Worm (Caenorhabditis elegans) whole organism, L4 larva: Measurements from ENCODE around the gene mrpl-40.

ENCODE experiments used
- F37D6.2 ChIP-seq: sonication (generic microtip); optimal IDR thresholded peaks from 2 replicates; lab custom pipeline; 2016; ENCODE audit warnings: mild to moderate bottlenecking, missing genetic modification characterization, missing compliant biosample characterization
- F49E8.2 ChIP-seq: sonication (generic microtip); optimal IDR thresholded peaks from 2 replicates; lab custom pipeline; 2016; ENCODE audit warnings: missing compliant biosample characterization, mild to moderate bottlenecking, missing genetic modification characterization, borderline replicate concordance
- T26A8.4 ChIP-seq: fragments of 200-800 bp; sonication (Bioruptor generic); IDR thresholded peaks from 2 replicates; pipeline ENCODE4 v1.3.6; 2022; ENCODE audit warnings: missing genetic modification characterization, missing compliant biosample characterization
- Y75B8A.6 ChIP-seq: fragments of 200-800 bp; sonication (Bioruptor generic); IDR thresholded peaks from 2 replicates; pipeline ENCODE4 v1.3.6; 2022; ENCODE audit warnings: missing genetic modification reagents, missing genetic modification characterization, missing compliant biosample characterization
- ZK337.2 ChIP-seq: fragments of 200-800 bp; sonication (Bioruptor generic); IDR thresholded peaks from 2 replicates; pipeline ENCODE4 v1.3.6; 2022; ENCODE audit warnings: missing genetic modification reagents, missing genetic modification characterization, missing compliant biosample characterization
- ZK546.5 ChIP-seq, 2 experiments: sonication (generic microtip); optimal IDR thresholded peaks; 2 replicates each; lab custom pipeline; 2017; ENCODE audit warnings: missing biosample characterization in 2 of 2, missing genetic modification characterization in 2 of 2
- aha-1 ChIP-seq: fragments of 150-350 bp; peaks from one replicate; lab custom pipeline; 2014; ENCODE audit warnings: missing biosample characterization, missing genetic modification characterization
- aly-2 ChIP-seq: sonication (generic microtip); optimal IDR thresholded peaks from 2 replicates; lab custom pipeline; 2018; ENCODE audit warnings: missing biosample characterization, missing genetic modification characterization
- arid-1 ChIP-seq: fragments of 200-800 bp; sonication (Bioruptor generic); conservative IDR thresholded peaks from 2 replicates; pipeline ENCODE4 v1.3.6; 2022; ENCODE audit warnings: missing genetic modification reagents, missing genetic modification characterization, missing compliant biosample characterization
- attf-4 ChIP-seq: sonication (generic microtip); optimal IDR thresholded peaks from 3 replicates; lab custom pipeline; 2017; ENCODE audit warnings: missing biosample characterization, missing genetic modification characterization
- ceh-32 ChIP-seq: sonication (generic microtip); optimal IDR thresholded peaks from 2 replicates; lab custom pipeline; 2016; ENCODE audit warnings: mild to moderate bottlenecking, missing genetic modification characterization, missing compliant biosample characterization; ENCODE audit not compliant: poor library complexity
- cey-2 ChIP-seq: sonication (generic microtip); optimal IDR thresholded peaks from 3 replicates; lab custom pipeline; 2017; ENCODE audit warnings: missing genetic modification characterization, mild to moderate bottlenecking, missing compliant biosample characterization, antibody characterized with exemption, borderline replicate concordance; ENCODE audit not compliant: insufficient read depth
- daf-12 ChIP-seq: fragments of 150-350 bp; optimal IDR thresholded peaks from 2 replicates; lab custom pipeline; 2014; ENCODE audit warnings: missing biosample characterization, missing genetic modification reagents, missing genetic modification characterization
- dmd-6 ChIP-seq: fragments of 200-800 bp; sonication (Bioruptor generic); IDR thresholded peaks from 2 replicates; pipeline ENCODE4 v1.3.6; 2022; ENCODE audit warnings: missing genetic modification reagents, missing genetic modification characterization, missing compliant biosample characterization
- dmd-9 ChIP-seq: fragments of 200-800 bp; sonication (Bioruptor generic); IDR thresholded peaks from 2 replicates; pipeline ENCODE4 v1.3.6; 2022; ENCODE audit warnings: missing genetic modification reagents, missing genetic modification characterization, missing compliant biosample characterization
- dpl-1 ChIP-seq: fragments of 150-350 bp; optimal IDR thresholded peaks from 2 replicates; lab custom pipeline; 2014; ENCODE audit warnings: missing biosample characterization, missing genetic modification reagents, missing genetic modification characterization
- egl-27 ChIP-seq: sonication (generic microtip); optimal IDR thresholded peaks from 3 replicates; lab custom pipeline; 2017; ENCODE audit warnings: missing biosample characterization, missing genetic modification reagents, missing genetic modification characterization
- gei-8 ChIP-seq: fragments of 200-800 bp; sonication (Bioruptor generic); optimal IDR thresholded peaks from 2 replicates; lab custom pipeline; 2018; ENCODE audit warnings: mild to moderate bottlenecking, missing genetic modification characterization, missing compliant biosample characterization
- hif-1 ChIP-seq, 2 experiments: sonication (generic microtip); optimal IDR thresholded peaks; 2 replicates each; lab custom pipeline; 2016 to 2017; ENCODE audit warnings: missing compliant biosample characterization in 2 of 2, missing genetic modification characterization in 2 of 2, missing genetic modification reagents in 2 of 2, missing genotype in 2 of 2, mild to moderate bottlenecking in 1 of 2
- hlh-11 ChIP-seq: fragments of 200-800 bp; sonication (Bioruptor generic); optimal IDR thresholded peaks from 2 replicates; lab custom pipeline; 2018; ENCODE audit warnings: mild to moderate bottlenecking, missing genetic modification characterization, missing compliant biosample characterization
- hlh-30 ChIP-seq: sonication (generic microtip); optimal IDR thresholded peaks from 2 replicates; lab custom pipeline; 2017; ENCODE audit warnings: antibody characterized with exemption, mild to moderate bottlenecking, missing genetic modification characterization, missing compliant biosample characterization; ENCODE audit not compliant: insufficient read depth
- hmg-1.1 ChIP-seq: fragments of 200-800 bp; sonication (Bioruptor generic); IDR thresholded peaks from 2 replicates; pipeline ENCODE4 v1.3.6; 2022; ENCODE audit warnings: missing genetic modification reagents, missing genetic modification characterization, missing compliant biosample characterization
- jun-1 ChIP-seq: fragments of 150-350 bp; optimal IDR thresholded peaks from 2 replicates; lab custom pipeline; 2014; ENCODE audit warnings: missing biosample characterization, missing genetic modification reagents, missing genetic modification characterization
- lin-38 ChIP-seq: fragments of 200-800 bp; sonication (Bioruptor generic); IDR thresholded peaks from 2 replicates; pipeline ENCODE4 v1.3.6; 2022; ENCODE audit warnings: missing genetic modification reagents, missing genetic modification characterization, missing compliant biosample characterization
- lsy-2 ChIP-seq, 2 experiments: fragments of 150-350 bp in 1 of 2; sonication (generic microtip) in 1 of 2; optimal IDR thresholded peaks; 2 replicates each; lab custom pipeline; 2014 to 2017; ENCODE audit warnings: missing biosample characterization in 2 of 2, missing genetic modification characterization in 2 of 2
- madf-5 ChIP-seq, 2 experiments: fragments of 200-800 bp; sonication (Bioruptor generic); IDR thresholded peaks; 2 replicates each; pipeline ENCODE4 v1.3.6; 2022; ENCODE audit warnings: missing compliant biosample characterization in 2 of 2, missing genetic modification characterization in 2 of 2
- madf-9 ChIP-seq: fragments of 200-800 bp; sonication (Bioruptor generic); conservative IDR thresholded peaks from 2 replicates; pipeline ENCODE4 v1.3.6; 2022; ENCODE audit warnings: missing genetic modification reagents, missing genetic modification characterization, missing compliant biosample characterization
- mdl-1 ChIP-seq, 2 experiments: fragments of 150-350 bp in 1 of 2; sonication (generic microtip) in 1 of 2; optimal IDR thresholded peaks; 2 replicates each; lab custom pipeline; 2014 to 2017; ENCODE audit warnings: missing biosample characterization in 2 of 2, missing genetic modification characterization in 2 of 2
- mdt-29 ChIP-seq: fragments of 200-800 bp; sonication (Bioruptor generic); IDR thresholded peaks from 2 replicates; pipeline ENCODE4 v1.3.6; 2022; ENCODE audit warnings: missing genetic modification reagents, missing genetic modification characterization, missing compliant biosample characterization
- mes-2 ChIP-seq: sonication (generic microtip); optimal IDR thresholded peaks from 2 replicates; lab custom pipeline; 2016; ENCODE audit warnings: missing genotype, mild to moderate bottlenecking, missing genetic modification characterization, missing compliant biosample characterization; ENCODE audit not compliant: poor library complexity, severe bottlenecking
- mxl-2 ChIP-seq: fragments of 200-800 bp; sonication (Bioruptor generic); conservative IDR thresholded peaks from 2 replicates; pipeline ENCODE4 v1.3.6; 2022; ENCODE audit warnings: missing genetic modification reagents, missing genetic modification characterization, missing compliant biosample characterization
- mxl-3 ChIP-seq: fragments of 200-800 bp; sonication (Bioruptor generic); optimal IDR thresholded peaks from 2 replicates; lab custom pipeline; 2018; ENCODE audit warnings: mild to moderate bottlenecking, missing genetic modification characterization, missing compliant biosample characterization
- nhr-11 ChIP-seq: fragments of 150-350 bp; optimal IDR thresholded peaks from 2 replicates; lab custom pipeline; 2014; ENCODE audit warnings: missing biosample characterization, missing genetic modification characterization
- nhr-111 ChIP-seq: fragments of 200-800 bp; sonication (Bioruptor generic); optimal IDR thresholded peaks from 2 replicates; lab custom pipeline; 2018; ENCODE audit warnings: mild to moderate bottlenecking, missing genetic modification characterization, missing compliant biosample characterization
- nhr-237 ChIP-seq: sonication (generic microtip); optimal IDR thresholded peaks from 2 replicates; lab custom pipeline; 2017; ENCODE audit warnings: missing biosample characterization, missing genetic modification characterization
- nhr-42 ChIP-seq: fragments of 200-800 bp; sonication (Bioruptor generic); IDR thresholded peaks from 2 replicates; pipeline ENCODE4 v1.3.6; 2022; ENCODE audit warnings: missing genetic modification characterization, missing compliant biosample characterization
- nhr-6 ChIP-seq: fragments of 150-350 bp; optimal IDR thresholded peaks from 2 replicates; lab custom pipeline; 2014; ENCODE audit warnings: missing biosample characterization, missing genetic modification characterization
- php-3 ChIP-seq: fragments of 200-800 bp; sonication (Bioruptor generic); IDR thresholded peaks from 2 replicates; pipeline ENCODE4 v1.3.6; 2022; ENCODE audit warnings: missing genetic modification reagents, missing genetic modification characterization, missing compliant biosample characterization
- skn-1 ChIP-seq: fragments of 150-350 bp; optimal IDR thresholded peaks from 2 replicates; lab custom pipeline; 2014; ENCODE audit warnings: missing biosample characterization, missing genetic modification characterization
- snpc-1.2 ChIP-seq: fragments of 200-800 bp; sonication (Bioruptor generic); IDR thresholded peaks from 2 replicates; pipeline ENCODE4 v1.3.6; 2022; ENCODE audit warnings: missing genetic modification reagents, missing genetic modification characterization, missing compliant biosample characterization
- tag-97 ChIP-seq: fragments of 200-800 bp; sonication (Bioruptor generic); IDR thresholded peaks from 2 replicates; pipeline ENCODE4 v1.3.6; 2022; ENCODE audit warnings: missing genetic modification characterization, missing compliant biosample characterization
- unc-130 ChIP-seq: sonication (generic microtip); optimal IDR thresholded peaks from 2 replicates; lab custom pipeline; 2016; ENCODE audit warnings: missing genetic modification reagents, missing genetic modification characterization, missing compliant biosample characterization
- unc-62 ChIP-seq, 3 experiments: fragments of 150-350 bp in 1 of 3; sonication (generic microtip); optimal IDR thresholded peaks in 2 of 3; peaks in 1 of 3; 1 replicate in 1 of 3; 2 replicates in 2 of 3; lab custom pipeline; 2014 to 2017; ENCODE audit warnings: missing biosample characterization in 3 of 3, missing genetic modification characterization in 3 of 3, missing genetic modification reagents in 3 of 3, missing genotype in 1 of 3
- zfp-3 ChIP-seq: fragments of 200-800 bp; sonication (Bioruptor generic); conservative IDR thresholded peaks from 2 replicates; pipeline ENCODE4 v1.3.6; 2022; ENCODE audit warnings: missing genetic modification reagents, missing genetic modification characterization, missing compliant biosample characterization
- zip-2 ChIP-seq: fragments of 150-350 bp; optimal IDR thresholded peaks from 2 replicates; lab custom pipeline; 2014; ENCODE audit warnings: missing biosample characterization, missing genetic modification characterization

mrpl-40 gene

DNA sequence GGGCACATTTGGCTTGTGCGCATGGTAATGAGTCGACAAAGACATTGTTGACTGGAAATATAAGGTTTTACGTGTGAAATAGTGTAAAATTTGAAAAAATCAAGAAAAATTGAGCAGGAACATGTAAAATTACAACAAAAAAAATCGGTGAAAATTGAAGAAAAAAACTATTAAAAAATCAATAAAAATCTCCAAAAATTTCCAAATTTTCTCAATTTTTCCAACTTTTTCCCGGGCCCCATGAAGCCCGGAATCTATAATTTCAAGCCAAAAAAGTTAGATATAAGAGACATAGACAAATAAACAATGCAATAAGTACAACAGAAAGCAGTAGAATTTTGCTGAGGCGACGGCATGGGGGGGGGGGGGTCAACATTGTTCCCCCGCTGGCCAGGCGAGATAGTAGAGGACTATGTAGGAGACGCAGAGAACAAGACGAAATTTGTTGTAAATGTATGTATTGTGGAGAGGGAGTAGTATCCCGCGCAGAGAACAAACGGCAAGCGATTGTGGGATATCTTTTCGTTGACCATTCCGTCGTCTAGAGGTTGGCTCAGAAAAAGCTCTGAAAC lies 7.5 kb downstream of the mrpl-40 start, which contains the start of gene pat-4 (continued):
- no peak for TF ChIP-seq nhr-11
- TF ChIP-seq aly-2 (tag; lab: Kevin White, UChicago), result no peak
- TF ChIP-seq unc-62 (GFP tag; optimal IDR thresholded peaks at IDR 0.05 in 1 of 2; lab: Kevin White, UChicago), result peak in 1 of 2 experiments; percentile 55
- no peak for TF ChIP-seq unc-62 (tag; optimal IDR thresholded peaks at IDR 0.05; lab: Kevin White, UChicago)
- peak; percentile 17 for TF ChIP-seq hlh-11 (tag; lab: Kevin White, UChicago)
- no peak for TF ChIP-seq madf-5 (GFP tag; IDR thresholded peaks at IDR 0.05; lab: Robert Waterston, UW)
- TF ChIP-seq ZK337.2, result no peak
- TF ChIP-seq arid-1 (GFP tag; lab: Robert Waterston, UW), result no peak
- no peak for TF ChIP-seq tag-97 (GFP tag; lab: Robert Waterston, UW)
- peak in 1 of 2 experiments; percentile 36 for TF ChIP-seq lsy-2 (tag; optimal IDR thresholded peaks at IDR 0.05; lab: Kevin White, UChicago)
- no peak for TF ChIP-seq F37D6.2 (tag; lab: Kevin White, UChicago)
- no peak for TF ChIP-seq zfp-3 (GFP tag; lab: Robert Waterston, UW)
- TF ChIP-seq egl-27 (tag; lab: Kevin White, UChicago), result no peak
- no peak for TF ChIP-seq nhr-111 (GFP tag; lab: Kevin White, UChicago)
- TF ChIP-seq gei-8, result no peak
- no peak for TF ChIP-seq Y75B8A.6
- TF ChIP-seq lin-38, result no peak
- no peak for TF ChIP-seq cey-2 (tag; lab: Kevin White, UChicago)
- no peak for TF ChIP-seq attf-4 (tag; lab: Kevin White, UChicago)
- no peak for TF ChIP-seq php-3 (GFP tag; lab: Robert Waterston, UW)
- TF ChIP-seq zip-2 (tag; lab: Kevin White, UChicago), result no peak
- TF ChIP-seq mxl-3, result peak; percentile 64
- no peak for TF ChIP-seq dmd-9 (GFP tag; lab: Robert Waterston, UW)
- no peak for TF ChIP-seq ZK546.5 (tag; optimal IDR thresholded peaks at IDR 0.05; lab: Kevin White, UChicago)
- no peak for TF ChIP-seq T26A8.4 (GFP tag; lab: Robert Waterston, UW)
- TF ChIP-seq ceh-32, result no peak
- no peak for TF ChIP-seq daf-12 (tag; lab: Kevin White, UChicago)
- TF ChIP-seq dmd-6, result no peak
- TF ChIP-seq hmg-1.1 (GFP tag; lab: Robert Waterston, UW), result peak; percentile 91
- no peak for TF ChIP-seq dpl-1
- TF ChIP-seq unc-130 (GFP tag; lab: Kevin White, UChicago), result no peak
- TF ChIP-seq mdt-29, result no peak
- TF ChIP-seq skn-1 (tag; lab: Kevin White, UChicago), result no peak
- no peak for TF ChIP-seq madf-9 (GFP tag; lab: Robert Waterston, UW)
- TF ChIP-seq mxl-2 (GFP tag; lab: Robert Waterston, UW), result no peak
- no peak for TF ChIP-seq hif-1 (tag; optimal IDR thresholded peaks at IDR 0.05; lab: Kevin White, UChicago)
- TF ChIP-seq aha-1 (tag; lab: Kevin White, UChicago), result peak; percentile 16
- peak; percentile 12 for TF ChIP-seq nhr-6 (tag; lab: Kevin White, UChicago)
- TF ChIP-seq, all 104 proteins: peak for 15

DNA sequence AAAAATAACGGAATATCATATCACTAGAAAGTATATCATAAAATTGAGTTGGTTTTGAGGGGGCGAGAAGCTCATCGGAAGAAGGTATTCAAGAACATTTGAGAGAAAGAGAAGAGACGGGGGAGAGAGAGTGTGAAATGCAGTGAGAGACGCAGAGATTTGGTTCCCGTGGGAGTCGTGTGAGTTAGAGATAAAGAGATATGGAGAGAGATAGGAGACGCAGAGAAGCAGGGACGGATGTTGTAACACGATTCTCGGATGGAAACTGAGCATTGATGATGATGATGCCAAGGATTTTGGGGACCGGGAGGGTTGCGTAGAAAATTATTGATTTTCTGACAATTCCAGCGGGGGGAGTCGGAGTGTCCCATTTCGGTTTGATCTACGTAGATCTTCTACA lies 8.8 kb downstream of the mrpl-40 start:
- TF ChIP-seq hmg-1.1 (GFP tag; lab: Robert Waterston, UW) (peak; percentile 51; the same call in 1 of the 2 replicates), nhr-6 (tag; lab: Kevin White, UChicago) (no peak), mes-2 (tag; lab: Kevin White, UChicago) (peak; percentile 41), lsy-2 (tag; optimal IDR thresholded peaks at IDR 0.05; lab: Kevin White, UChicago) (peak in 1 of 2 experiments; percentile 16), hlh-11 (tag; lab: Kevin White, UChicago) (peak; percentile 26), snpc-1.2 (GFP tag; lab: Robert Waterston, UW) (no peak), nhr-11 (peak; percentile 8), mdl-1 (tag; optimal IDR thresholded peaks at IDR 0.05; lab: Kevin White, UChicago) (no peak), F37D6.2 (tag; lab: Kevin White, UChicago) (no peak), nhr-237 (no peak), gei-8 (peak; percentile 10), jun-1 (tag; lab: Kevin White, UChicago) (no peak), F49E8.2 (tag; lab: Kevin White, UChicago) (no peak), nhr-42 (0 out of 2 replicates have a peak, but pooled peaks have one; percentile 29), hlh-30 (peak; percentile 40)
- TF ChIP-seq, all 104 proteins: peak for 8
